Fruit fly (Drosophila melanogaster) whole organism, embryonic: Measurements from ENCODE around the gene GluRIID.

Experiments used
- B-H2 ChIP-seq: fragments of 200-800 bp; sonication (Bioruptor generic); optimal IDR thresholded peaks from 2 replicates; lab custom pipeline; 2018; ENCODE audit warnings: missing biosample characterization, mild to moderate bottlenecking, missing genetic modification characterization
- BEAF-32 ChIP-seq: fragments of 200-800 bp; sonication (Bioruptor generic); optimal IDR thresholded peaks from 3 replicates; lab custom pipeline; 2017; ENCODE audit warnings: missing biosample characterization, missing genetic modification characterization, mild to moderate bottlenecking, moderate library complexity, missing genetic modification reagents
- CG10543 ChIP-seq: fragments of 200-800 bp; sonication (Bioruptor generic); optimal IDR thresholded peaks from 3 replicates; lab custom pipeline; 2017; ENCODE audit warnings: missing biosample characterization, mild to moderate bottlenecking, missing genetic modification characterization, moderate library complexity
- CG1233 ChIP-seq: fragments of 200-800 bp; sonication (Bioruptor generic); optimal IDR thresholded peaks from 4 replicates; lab custom pipeline; 2018; ENCODE audit warnings: missing biosample characterization, mild to moderate bottlenecking, missing genetic modification characterization
- CG12769 ChIP-seq: fragments of 200-800 bp; sonication (Bioruptor generic); optimal IDR thresholded peaks from 2 replicates; lab custom pipeline; 2019; ENCODE audit warnings: missing biosample characterization, mild to moderate bottlenecking, missing genetic modification characterization, moderate library complexity
- CG13894 ChIP-seq: fragments of 200-800 bp; sonication (Bioruptor generic); optimal IDR thresholded peaks from 3 replicates; lab custom pipeline; 2018; ENCODE audit warnings: missing biosample characterization, mild to moderate bottlenecking, missing genetic modification characterization, moderate library complexity
- CG18619 ChIP-seq: fragments of 200-800 bp; sonication (Bioruptor generic); optimal IDR thresholded peaks from 3 replicates; lab custom pipeline; 2017; ENCODE audit warnings: missing biosample characterization, mild to moderate bottlenecking, missing genetic modification characterization
- CG2202 ChIP-seq: fragments of 200-800 bp; sonication (Bioruptor generic); optimal IDR thresholded peaks from 2 replicates; lab custom pipeline; 2018; ENCODE audit warnings: missing biosample characterization, mild to moderate bottlenecking, missing genetic modification characterization
- CG32532 ChIP-seq: fragments of 200-800 bp; sonication (Bioruptor generic); IDR thresholded peaks from 2 replicates; pipeline ENCODE4 v1.3.6; 2022; ENCODE audit warnings: missing biosample characterization, missing genetic modification characterization
- CG3281 ChIP-seq: fragments of 200-800 bp; sonication (Bioruptor generic); optimal IDR thresholded peaks from 3 replicates; lab custom pipeline; 2017; ENCODE audit warnings: missing biosample characterization, mild to moderate bottlenecking, missing genetic modification characterization
- CG4328 ChIP-seq: fragments of 200-800 bp; sonication (Bioruptor generic); optimal IDR thresholded peaks from 3 replicates; lab custom pipeline; 2017; ENCODE audit warnings: missing biosample characterization, missing genetic modification reagents, missing genetic modification characterization
- CG6175 ChIP-seq: fragments of 200-800 bp; sonication (Bioruptor generic); IDR thresholded peaks from 3 replicates; pipeline ENCODE4 v1.3.6; 2022; ENCODE audit warnings: missing biosample characterization, missing genetic modification characterization
- CG6813 ChIP-seq: fragments of 200-800 bp; sonication (Bioruptor generic); optimal IDR thresholded peaks from 2 replicates; lab custom pipeline; 2017; ENCODE audit warnings: missing biosample characterization, missing genetic modification characterization, mild to moderate bottlenecking, moderate library complexity, missing genetic modification reagents
- CG8290 ChIP-seq, 3 experiments: fragments of 200-800 bp; sonication (Bioruptor generic); optimal IDR thresholded peaks; 2 replicates each; lab custom pipeline; 2016 to 2019; ENCODE audit warnings: missing biosample characterization in 3 of 3, missing genetic modification characterization in 3 of 3, mild to moderate bottlenecking in 2 of 3, moderate library complexity in 1 of 3
- Deaf1 ChIP-seq: fragments of 200-800 bp; optimal IDR thresholded peaks from 3 replicates; lab custom pipeline; 2019; ENCODE audit warnings: missing biosample characterization, mild to moderate bottlenecking, missing genetic modification characterization, moderate library complexity
- Drgx ChIP-seq: fragments of 200-800 bp; sonication (Bioruptor generic); IDR thresholded peaks from 2 replicates; pipeline ENCODE4 v1.3.6; 2022; ENCODE audit warnings: missing biosample characterization, missing genetic modification characterization
- E2f1 ChIP-seq: fragments of 200-800 bp; sonication (Bioruptor generic); IDR thresholded peaks from 2 replicates; pipeline ENCODE4 v1.3.6; 2022; ENCODE audit warnings: missing biosample characterization, missing genetic modification characterization
- HLH3B ChIP-seq: fragments of 200-800 bp; sonication (Bioruptor generic); IDR thresholded peaks from 2 replicates; pipeline ENCODE4 v1.3.6; 2022; ENCODE audit warnings: missing biosample characterization, missing genetic modification characterization
- HmgD ChIP-seq: fragments of 200-800 bp; sonication (Bioruptor generic); optimal IDR thresholded peaks from 3 replicates; lab custom pipeline; 2016; ENCODE audit warnings: missing biosample characterization, missing genetic modification characterization
- Hr39 ChIP-seq: fragments of >200 bp; optimal IDR thresholded peaks from 2 replicates; lab custom pipeline; 2017
- Lpt ChIP-seq: fragments of >200 bp; optimal IDR thresholded peaks from 2 replicates; lab custom pipeline; 2018; ENCODE audit warnings: missing biosample characterization, missing genetic modification characterization
- Med ChIP-seq: fragments of 200-800 bp; sonication (Bioruptor generic); peaks from one replicate; lab custom pipeline; 2016; ENCODE audit warnings: missing biosample characterization, missing genetic modification characterization, mild to moderate bottlenecking, inconsistent platforms, moderate library complexity
- Pdp1 ChIP-seq, 2 experiments: fragments of 200-800 bp; sonication (Bioruptor generic); optimal IDR thresholded peaks; 3 replicates each; lab custom pipeline; 2016; ENCODE audit warnings: missing biosample characterization in 2 of 2, missing genetic modification characterization in 2 of 2, mild to moderate bottlenecking in 1 of 2, moderate library complexity in 1 of 2
- Rfx ChIP-seq: fragments of 200-800 bp; sonication (Bioruptor generic); IDR thresholded peaks from 2 replicates; pipeline ENCODE4 v1.3.6; 2022; ENCODE audit warnings: missing biosample characterization, missing genetic modification characterization
- bigmax ChIP-seq: fragments of 200-800 bp; sonication (Bioruptor generic); optimal IDR thresholded peaks from 2 replicates; lab custom pipeline; 2018; ENCODE audit warnings: missing biosample characterization, mild to moderate bottlenecking, missing genetic modification characterization
- cg ChIP-seq: fragments of 200-800 bp; sonication (Bioruptor generic); optimal IDR thresholded peaks from 3 replicates; lab custom pipeline; 2019; ENCODE audit warnings: missing biosample characterization, mild to moderate bottlenecking, missing genetic modification characterization, moderate library complexity
- chinmo ChIP-seq: fragments of 200-800 bp; sonication (Bioruptor generic); IDR thresholded peaks from 4 replicates; pipeline ENCODE4 v1.3.6; 2022; ENCODE audit warnings: missing biosample characterization, missing genetic modification characterization; ENCODE audit not compliant: partially characterized antibody
- chm ChIP-seq: fragments of 200-800 bp; sonication (Bioruptor generic); IDR thresholded peaks from 2 replicates; pipeline ENCODE4 v1.3.6; 2022; ENCODE audit warnings: missing biosample characterization, missing genetic modification characterization
- ci ChIP-seq: fragments of 200-800 bp; sonication (Bioruptor generic); IDR thresholded peaks from 3 replicates; pipeline ENCODE4 v1.3.6; 2022; ENCODE audit warnings: missing biosample characterization, missing genetic modification characterization
- crol ChIP-seq: fragments of 200-800 bp; sonication (Bioruptor generic); IDR thresholded peaks from 2 replicates; pipeline ENCODE4 v1.3.6; 2022; ENCODE audit warnings: missing biosample characterization, missing genetic modification characterization
- gcm ChIP-seq: fragments of 200-800 bp; sonication (Bioruptor generic); optimal IDR thresholded peaks from 2 replicates; lab custom pipeline; 2019; ENCODE audit warnings: missing biosample characterization, mild to moderate bottlenecking, missing genetic modification characterization, moderate library complexity
- grau ChIP-seq: fragments of 200-800 bp; optimal IDR thresholded peaks from 3 replicates; lab custom pipeline; 2019; ENCODE audit warnings: missing biosample characterization, mild to moderate bottlenecking, missing genetic modification characterization, moderate library complexity
- gsb ChIP-seq: fragments of 200-800 bp; sonication (Bioruptor generic); IDR thresholded peaks from 2 replicates; pipeline ENCODE4 v1.3.6; 2022; ENCODE audit warnings: missing biosample characterization, missing genetic modification characterization
- lab ChIP-seq: fragments of 200-800 bp; sonication (Bioruptor generic); optimal IDR thresholded peaks from 3 replicates; lab custom pipeline; 2017; ENCODE audit warnings: missing biosample characterization, missing genetic modification characterization, mild to moderate bottlenecking, moderate library complexity, missing genetic modification reagents
- lov ChIP-seq, 2 experiments: fragments of 200-800 bp in 1 of 2; fragments of >200 bp in 1 of 2; sonication (Bioruptor generic) in 1 of 2; IDR thresholded peaks in 1 of 2; optimal IDR thresholded peaks in 1 of 2; 2 replicates in 1 of 2; 3 replicates in 1 of 2; pipeline versions ENCODE4 v1.3.6 to Lab custom; 2017 to 2022; ENCODE audit warnings: missing biosample characterization in 1 of 2, missing genetic modification characterization in 1 of 2
- nau ChIP-seq: fragments of 200-800 bp; sonication (Bioruptor generic); optimal IDR thresholded peaks from 3 replicates; lab custom pipeline; 2017; ENCODE audit warnings: missing biosample characterization, mild to moderate bottlenecking, missing genetic modification characterization, missing genetic modification reagents
- nom ChIP-seq: fragments of 200-800 bp; sonication (Bioruptor generic); optimal IDR thresholded peaks from 2 replicates; lab custom pipeline; 2017; ENCODE audit warnings: missing biosample characterization, missing genetic modification characterization, mild to moderate bottlenecking, moderate library complexity, missing genetic modification reagents
- peb ChIP-seq: fragments of 200-800 bp; sonication (Bioruptor generic); IDR thresholded peaks from 2 replicates; pipeline ENCODE4 v1.3.6; 2022; ENCODE audit warnings: missing biosample characterization, missing genetic modification characterization
- ro ChIP-seq: fragments of 200-800 bp; sonication (Bioruptor generic); IDR thresholded peaks from 2 replicates; pipeline ENCODE4 v1.3.6; 2022; ENCODE audit warnings: missing biosample characterization, missing genetic modification characterization
- salm ChIP-seq: fragments of 200-800 bp; sonication (Bioruptor generic); optimal IDR thresholded peaks from 2 replicates; lab custom pipeline; 2018; ENCODE audit warnings: missing biosample characterization, mild to moderate bottlenecking, missing genetic modification characterization
- schlank ChIP-seq: fragments of 200-800 bp; sonication (Bioruptor generic); optimal IDR thresholded peaks from 2 replicates; lab custom pipeline; 2018; ENCODE audit warnings: missing biosample characterization, mild to moderate bottlenecking, missing genetic modification characterization
- sd ChIP-seq: fragments of 200-800 bp; sonication (Bioruptor generic); optimal IDR thresholded peaks from 3 replicates; lab custom pipeline; 2018; ENCODE audit warnings: missing biosample characterization, mild to moderate bottlenecking, missing genetic modification characterization, moderate library complexity
- sens ChIP-seq: fragments of 200-800 bp; sonication (Bioruptor generic); peaks from one replicate; lab custom pipeline; 2016; ENCODE audit warnings: missing biosample characterization, missing genetic modification characterization
- slbo ChIP-seq: fragments of 200-800 bp; sonication (Bioruptor generic); IDR thresholded peaks from 2 replicates; pipeline ENCODE4 v1.3.6; 2022; ENCODE audit warnings: missing biosample characterization, missing genetic modification characterization
- sr ChIP-seq: fragments of 200-800 bp; sonication (Bioruptor generic); IDR thresholded peaks from 3 replicates; pipeline ENCODE4 v1.3.6; 2022; ENCODE audit warnings: missing biosample characterization, missing genetic modification characterization
- ttk ChIP-seq: fragments of 200-800 bp; sonication (Bioruptor generic); IDR thresholded peaks from 2 replicates; pipeline ENCODE4 v2.1.2; 2022; ENCODE audit warnings: missing biosample characterization, missing genetic modification characterization
- tup ChIP-seq: fragments of 200-800 bp; sonication (Bioruptor generic); optimal IDR thresholded peaks from 2 replicates; lab custom pipeline; 2016; ENCODE audit warnings: missing biosample characterization, mild to moderate bottlenecking, missing genetic modification characterization, moderate library complexity

GluRIID gene

dm6 chr3R:20605078-20605477 is 47.2 kb downstream of the GluRIID start:
- TF ChIP-seq E2f1 (GFP tag; lab: Robert Waterston, UW) (no peak), grau (tag; lab: Kevin White, UChicago) (peak; percentile 38), Hr39 (peak; percentile 45), CG1233 (GFP tag; lab: Kevin White, UChicago) (no peak), chinmo (GFP tag; lab: Robert Waterston, UW) (0 out of 4 replicates have a peak, but pooled peaks have one; percentile 24), crol (GFP tag; lab: Robert Waterston, UW) (peak; percentile 35; the same call in 1 of the 2 replicates), Med (GFP tag; lab: Kevin White, UChicago) (peak; percentile 9), cg (peak; percentile 20)

- TF ChIP-seq BEAF-32 (GFP tag; lab: Kevin White, UChicago) = no peak
- peak; percentile 3 for TF ChIP-seq sd (tag; lab: Kevin White, UChicago)
- TF ChIP-seq ttk (GFP tag; lab: Robert Waterston, UW) = 0 out of 2 replicates have a peak, but pooled peaks have one; percentile 29
- TF ChIP-seq sr (GFP tag; lab: Robert Waterston, UW) = peak; percentile 98
- 0 out of 2 replicates have a peak, but pooled peaks have one; percentile 15 for TF ChIP-seq slbo (GFP tag; lab: Robert Waterston, UW)
- TF ChIP-seq CG32532 = peak; percentile 24; the same call in 1 of the 2 replicates
- TF ChIP-seq Drgx (GFP tag; lab: Robert Waterston, UW) = peak; percentile 36; the same call in 1 of the 2 replicates
- peak in 1 of 2 experiments; percentile 10 for TF ChIP-seq Pdp1 (GFP tag; optimal IDR thresholded peaks at IDR 0.05; lab: Kevin White, UChicago)
- no peak for TF ChIP-seq schlank
- TF ChIP-seq salm (tag; lab: Kevin White, UChicago) = no peak
- TF ChIP-seq nom (GFP tag; lab: Kevin White, UChicago) = peak; percentile 47
- 0 out of 4 replicates have a peak, but pooled peaks have one; percentile 56 for TF ChIP-seq chinmo (GFP tag; lab: Robert Waterston, UW)
- TF ChIP-seq CG3281 (GFP tag; lab: Kevin White, UChicago) = no peak
- TF ChIP-seq lov (optimal IDR thresholded peaks at IDR 0.05; lab: Kevin White, UChicago) = no peak
- 0 out of 3 replicates have a peak, but pooled peaks have one; percentile 32 for TF ChIP-seq lov (GFP tag; IDR thresholded peaks at IDR 0.05; lab: Robert Waterston, UW)
- no peak for TF ChIP-seq sens
- TF ChIP-seq chm (GFP tag; lab: Robert Waterston, UW) = 0 out of 2 replicates have a peak, but pooled peaks have one; percentile 29
- TF ChIP-seq CG6813 (GFP tag; lab: Kevin White, UChicago) = no peak
- peak; percentile 37; the same call in 2 of the 3 replicates for TF ChIP-seq ci (GFP tag; lab: Robert Waterston, UW)
- no peak for TF ChIP-seq ro (GFP tag; lab: Robert Waterston, UW)
- TF ChIP-seq CG6175 (GFP tag; lab: Robert Waterston, UW) = peak; percentile 91
- TF ChIP-seq peb (GFP tag; lab: Robert Waterston, UW) = no peak
- TF ChIP-seq Rfx (GFP tag; lab: Robert Waterston, UW) = peak; percentile 35; the same call in 1 of the 2 replicates
- no peak for TF ChIP-seq CG4328 (GFP tag; lab: Kevin White, UChicago)
- peak; percentile 25 for TF ChIP-seq lab (GFP tag; lab: Kevin White, UChicago)
- TF ChIP-seq CG2202 (tag; lab: Kevin White, UChicago) = no peak
- no peak for TF ChIP-seq tup (GFP tag; lab: Kevin White, UChicago)
- peak; percentile 87 for TF ChIP-seq CG10543 (GFP tag; lab: Kevin White, UChicago)
- TF ChIP-seq HLH3B (GFP tag; lab: Robert Waterston, UW) = peak; percentile 7; the same call in 1 of the 2 replicates
- no peak for TF ChIP-seq CG8290 (GFP tag; optimal IDR thresholded peaks at IDR 0.05; lab: Kevin White, UChicago)
- peak in 1 of 2 experiments; percentile 46 for TF ChIP-seq CG8290 (tag; optimal IDR thresholded peaks at IDR 0.05; lab: Kevin White, UChicago)
- 0 out of 2 replicates have a peak, but pooled peaks have one; percentile 15 for TF ChIP-seq gsb (GFP tag; lab: Robert Waterston, UW)
- TF ChIP-seq crol (GFP tag; lab: Robert Waterston, UW) = peak; percentile 63
- no peak for TF ChIP-seq CG18619 (GFP tag; lab: Kevin White, UChicago)
- no peak for TF ChIP-seq B-H2 (GFP tag; lab: Kevin White, UChicago)
- TF ChIP-seq gcm (GFP tag; lab: Kevin White, UChicago) = peak; percentile 79
- TF ChIP-seq Deaf1 (tag; lab: Kevin White, UChicago) = peak; percentile 96
- peak; percentile 78 for TF ChIP-seq nau
- TF ChIP-seq CG13894 (tag; lab: Kevin White, UChicago) = peak; percentile 31
- no peak for TF ChIP-seq HmgD
- peak; percentile 89 for TF ChIP-seq CG12769
- no peak for TF ChIP-seq bigmax (GFP tag; lab: Kevin White, UChicago)
- no peak for TF ChIP-seq Lpt (GFP tag; lab: Kevin White, UChicago)
- peak; percentile 79 for TF ChIP-seq Med (GFP tag; lab: Kevin White, UChicago)
Measured at dm6 chr3R:20604078-20604477, 48.2 kb downstream of the GluRIID start.
